Worm (Caenorhabditis elegans): Measurements from ENCODE around the gene idpp-16.

The idpp-16 gene

ce11 chrV:11641298-11641787 lies 35.0 kb upstream of the idpp-16 start (continued):
- TF ChIP-seq zfh-2 (GFP tag; conservative IDR thresholded peaks at IDR 0.05) (peak; percentile 79), Y53G8AR.9 (GFP tag; conservative IDR thresholded peaks at IDR 0.05) (no peak), bed-2 (GFP tag; IDR thresholded peaks at IDR 0.05) (no peak), Y79H2A.3 (GFP tag; conservative IDR thresholded peaks at IDR 0.05) (no peak), rpc-1 (optimal IDR thresholded peaks at IDR 0.05) (no peak), rpc-1 (tag; optimal IDR thresholded peaks at IDR 0.05) (no peak)

DNA sequence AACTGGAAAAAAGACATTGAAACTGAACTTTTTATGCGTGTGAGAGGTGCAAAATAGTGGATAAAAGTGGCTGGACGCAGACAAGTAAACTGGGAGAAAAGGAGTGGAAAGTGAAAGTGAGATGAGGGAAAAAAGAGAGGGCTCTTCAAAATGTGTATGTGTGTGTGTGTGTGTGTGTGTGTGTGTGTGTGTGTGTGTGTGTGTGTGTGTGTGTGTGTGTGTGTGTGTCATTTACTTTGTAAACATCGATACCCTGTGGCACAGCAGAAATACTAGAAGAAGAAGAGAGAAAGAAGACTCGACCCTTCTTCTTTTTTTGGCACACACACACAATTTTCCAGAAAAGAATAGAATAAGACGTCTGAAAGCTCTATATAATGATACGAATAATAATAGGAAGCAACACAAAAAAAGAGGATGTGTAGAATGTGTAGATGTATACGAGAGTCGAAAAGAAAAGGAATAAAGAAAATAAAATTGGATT lies 32.4 kb upstream of the idpp-16 start:
- TF ChIP-seq Y79H2A.3 (GFP tag; conservative IDR thresholded peaks at IDR 0.05), result no peak
- TF ChIP-seq aptf-3 (GFP tag; IDR thresholded peaks at IDR 0.05), result no peak
- TF ChIP-seq nfya-2 (GFP tag; IDR thresholded peaks at IDR 0.05), result no peak
- TF ChIP-seq C06A6.2 (GFP tag; conservative IDR thresholded peaks at IDR 0.05), result no peak
- no peak for TF ChIP-seq unc-62 (GFP tag; optimal IDR thresholded peaks at IDR 0.05)
- no peak for TF ChIP-seq cebp-1 (GFP tag; IDR thresholded peaks at IDR 0.05)
- TF ChIP-seq cebp-1 (tag; optimal IDR thresholded peaks at IDR 0.05), result peak; percentile 56
- TF ChIP-seq pbrm-1 (GFP tag; IDR thresholded peaks at IDR 0.05), result peak; percentile 27; the same call in 1 of the 2 replicates
- no peak for TF ChIP-seq sdz-38 (tag; optimal IDR thresholded peaks at IDR 0.05)
- peak; percentile 34; the same call in 1 of the 2 replicates for TF ChIP-seq nfyb-1 (GFP tag; IDR thresholded peaks at IDR 0.05)
- no peak for TF ChIP-seq madf-3 (GFP tag; IDR thresholded peaks at IDR 0.05)
- no peak for TF ChIP-seq ama-1 (optimal IDR thresholded peaks at IDR 0.05)
- TF ChIP-seq ama-1 (GFP tag; optimal IDR thresholded peaks at IDR 0.05), result no peak
- TF ChIP-seq ccch-3 (GFP tag; optimal IDR thresholded peaks at IDR 0.05), result no peak
- peak; percentile 3 for TF ChIP-seq chd-7 (tag; optimal IDR thresholded peaks at IDR 0.05)
- no peak for TF ChIP-seq F52B5.7 (tag; optimal IDR thresholded peaks at IDR 0.05)
- no peak for TF ChIP-seq tbx-9 (tag; optimal IDR thresholded peaks at IDR 0.05; ENCODE audit: borderline replicate concordance)
- no peak for TF ChIP-seq rcor-1 (GFP tag; IDR thresholded peaks at IDR 0.05)
- TF ChIP-seq repo-1 (tag; optimal IDR thresholded peaks at IDR 0.05), result no peak
- no peak for TF ChIP-seq hrde-1 (tag; optimal IDR thresholded peaks at IDR 0.05; ENCODE audit: borderline replicate concordance)
- no peak for TF ChIP-seq nfya-1 (tag; optimal IDR thresholded peaks at IDR 0.05; ENCODE audit: borderline replicate concordance, insufficient read depth)
- no peak for TF ChIP-seq gei-17 (GFP tag; optimal IDR thresholded peaks at IDR 0.05)
- no peak for TF ChIP-seq ztf-26 (tag; optimal IDR thresholded peaks at IDR 0.05)
- TF ChIP-seq F23B12.7 (tag; optimal IDR thresholded peaks at IDR 0.05; ENCODE audit: insufficient read depth), result no peak
- peak; percentile 29; the same call in 1 of the 2 replicates for TF ChIP-seq egrh-3 (GFP tag; IDR thresholded peaks at IDR 0.05)
- TF ChIP-seq F22D6.2 (tag; optimal IDR thresholded peaks at IDR 0.05), result no peak
- no peak for TF ChIP-seq F49E8.2 (tag; optimal IDR thresholded peaks at IDR 0.05; ENCODE audit: insufficient read depth)
- TF ChIP-seq zim-3 (tag; optimal IDR thresholded peaks at IDR 0.05), result no peak
- TF ChIP-seq snpc-1.3 (tag; optimal IDR thresholded peaks at IDR 0.05; ENCODE audit: insufficient read depth), result no peak
- TF ChIP-seq B0019.2 (GFP tag; conservative IDR thresholded peaks at IDR 0.05), result no peak
- TF ChIP-seq atf-7 (tag; optimal IDR thresholded peaks at IDR 0.05), result no peak
- TF ChIP-seq lin-35 (GFP tag; optimal IDR thresholded peaks at IDR 0.05), result peak in 1 of 3 experiments; percentile 24
- peak; percentile 31; the same call in 1 of the 2 replicates for TF ChIP-seq mcd-1 (GFP tag; IDR thresholded peaks at IDR 0.05)
- TF ChIP-seq pha-4 (tag; optimal IDR thresholded peaks at IDR 0.05), result no peak
- no peak for TF ChIP-seq sea-2 (GFP tag; IDR thresholded peaks at IDR 0.05)
- no peak for TF ChIP-seq snpc-1.1 (tag; optimal IDR thresholded peaks at IDR 0.05; ENCODE audit: insufficient read depth)
- TF ChIP-seq lsl-1 (GFP tag; optimal IDR thresholded peaks at IDR 0.05), result no peak
- peak; percentile 40; the same call in 1 of the 2 replicates for TF ChIP-seq hmg-1.2 (GFP tag; IDR thresholded peaks at IDR 0.05)
- no peak for TF ChIP-seq F57A8.1 (GFP tag; optimal IDR thresholded peaks at IDR 0.05)
- TF ChIP-seq F55B11.4 (tag; optimal IDR thresholded peaks at IDR 0.05; ENCODE audit: borderline replicate concordance, insufficient read depth), result no peak
- no peak for TF ChIP-seq T26A5.8 (tag; optimal IDR thresholded peaks at IDR 0.05)
- TF ChIP-seq him-1 (tag; optimal IDR thresholded peaks at IDR 0.05), result no peak
